Fruit fly (Drosophila melanogaster) whole organism, embryonic: ENCODE measurements around the gene CG34451.

Experiments used
- Atf3 ChIP-seq: fragments of 200-800 bp; sonication (Bioruptor generic); optimal IDR thresholded peaks from 3 replicates; lab custom pipeline; 2016; ENCODE audit warnings: missing biosample characterization, missing genetic modification characterization
- B-H1 ChIP-seq: fragments of 200-800 bp; sonication (Bioruptor generic); IDR thresholded peaks from 3 replicates; pipeline ENCODE4 v1.3.6; 2022; ENCODE audit warnings: missing biosample characterization, missing genetic modification characterization
- BEAF-32 ChIP-seq: fragments of 200-800 bp; sonication (Bioruptor generic); optimal IDR thresholded peaks from 3 replicates; lab custom pipeline; 2017; ENCODE audit warnings: missing biosample characterization, missing genetic modification characterization, mild to moderate bottlenecking, moderate library complexity, missing genetic modification reagents
- Bgb ChIP-seq: fragments of 200-800 bp; sonication (Bioruptor generic); IDR thresholded peaks from 2 replicates; pipeline ENCODE4 v1.3.6; 2022; ENCODE audit warnings: missing biosample characterization, missing genetic modification characterization; ENCODE audit not compliant: partially characterized antibody
- BtbVII ChIP-seq: fragments of 200-800 bp; sonication (Bioruptor generic); optimal IDR thresholded peaks from 3 replicates; lab custom pipeline; 2017; ENCODE audit warnings: missing biosample characterization, mild to moderate bottlenecking, missing genetic modification characterization
- C15 ChIP-seq: fragments of 200-800 bp; sonication (Bioruptor generic); IDR thresholded peaks from 3 replicates; pipeline ENCODE4 v1.3.6; 2022; ENCODE audit warnings: missing biosample characterization, missing genetic modification characterization
- CG10147 ChIP-seq: fragments of 200-800 bp; sonication (Bioruptor generic); optimal IDR thresholded peaks from 2 replicates; lab custom pipeline; 2019; ENCODE audit warnings: missing biosample characterization, mild to moderate bottlenecking, missing genetic modification characterization, moderate library complexity
- CG11247 ChIP-seq: fragments of 200-800 bp; sonication (Bioruptor generic); IDR thresholded peaks from 2 replicates; pipeline ENCODE4 v1.3.6; 2022; ENCODE audit warnings: missing biosample characterization, missing genetic modification characterization
- CG11723 ChIP-seq: fragments of 200-800 bp; sonication (Bioruptor generic); optimal IDR thresholded peaks from 2 replicates; lab custom pipeline; 2017; ENCODE audit warnings: missing biosample characterization, mild to moderate bottlenecking, missing genetic modification characterization
- CG12659 ChIP-seq: fragments of 200-800 bp; sonication (Bioruptor generic); optimal IDR thresholded peaks from 3 replicates; lab custom pipeline; 2017; ENCODE audit warnings: mild to moderate bottlenecking, missing biosample characterization, missing genetic modification reagents, missing genetic modification characterization
- CG14014 ChIP-seq: fragments of 200-800 bp; sonication (Bioruptor generic); IDR thresholded peaks from 2 replicates; pipeline ENCODE4 v1.3.6; 2022; ENCODE audit warnings: missing biosample characterization, missing genetic modification characterization
- CG17359 ChIP-seq: fragments of 200-800 bp; sonication (Bioruptor generic); optimal IDR thresholded peaks from 3 replicates; lab custom pipeline; 2018; ENCODE audit warnings: missing biosample characterization, mild to moderate bottlenecking, missing genetic modification characterization, moderate library complexity
- CG17802 ChIP-seq: fragments of 200-800 bp; sonication (Bioruptor generic); optimal IDR thresholded peaks from 2 replicates; lab custom pipeline; 2018; ENCODE audit warnings: missing biosample characterization, mild to moderate bottlenecking, missing genetic modification characterization, moderate library complexity
- CG2712 ChIP-seq: fragments of 200-800 bp; optimal IDR thresholded peaks from 3 replicates; lab custom pipeline; 2019; ENCODE audit warnings: missing biosample characterization, mild to moderate bottlenecking, missing genetic modification characterization, moderate library complexity
- CG34224 ChIP-seq: fragments of 200-800 bp; sonication (Bioruptor generic); IDR thresholded peaks from 3 replicates; pipeline ENCODE4 v1.3.6; 2022; ENCODE audit warnings: missing biosample characterization, missing genetic modification characterization; ENCODE audit not compliant: partially characterized antibody
- CG3726 ChIP-seq: fragments of 200-800 bp; sonication (Bioruptor generic); IDR thresholded peaks from 3 replicates; pipeline ENCODE4, ENCODE4 v1.3.6; 2022; ENCODE audit warnings: missing biosample characterization, missing genetic modification characterization
- CG3847 ChIP-seq: fragments of 200-800 bp; sonication (Bioruptor generic); IDR thresholded peaks from 2 replicates; pipeline ENCODE4 v1.3.6; 2022; ENCODE audit warnings: missing biosample characterization, missing genetic modification characterization
- CG3995 ChIP-seq: fragments of 200-800 bp; sonication (Bioruptor generic); optimal IDR thresholded peaks from 3 replicates; lab custom pipeline; 2016; ENCODE audit warnings: missing biosample characterization, missing genetic modification characterization
- CG5180 ChIP-seq: fragments of 200-800 bp; sonication (Bioruptor generic); optimal IDR thresholded peaks from 3 replicates; lab custom pipeline; 2017; ENCODE audit warnings: missing biosample characterization, missing genetic modification characterization, mild to moderate bottlenecking, moderate library complexity, missing genetic modification reagents
- CG6689 ChIP-seq: fragments of 200-800 bp; sonication (Bioruptor generic); IDR thresholded peaks from 2 replicates; pipeline ENCODE4 v1.3.6; 2022; ENCODE audit warnings: missing biosample characterization, missing genetic modification characterization
- CG6854 ChIP-seq: fragments of 200-800 bp; sonication (Bioruptor generic); optimal IDR thresholded peaks from 3 replicates; lab custom pipeline; 2017; ENCODE audit warnings: missing biosample characterization, mild to moderate bottlenecking, missing genetic modification characterization
- CG7963 ChIP-seq: fragments of 200-800 bp; sonication (Bioruptor generic); IDR thresholded peaks from 3 replicates; pipeline ENCODE4 v1.3.6; 2022; ENCODE audit warnings: missing biosample characterization, missing genetic modification characterization; ENCODE audit not compliant: partially characterized antibody
- CG8944 ChIP-seq: fragments of 200-800 bp; sonication (Bioruptor generic); optimal IDR thresholded peaks from 3 replicates; lab custom pipeline; 2016; ENCODE audit warnings: missing biosample characterization, missing genetic modification characterization
- CG9215 ChIP-seq: fragments of 200-800 bp; sonication (Bioruptor generic); IDR thresholded peaks from 2 replicates; pipeline ENCODE4 v1.3.6; 2022; ENCODE audit warnings: missing biosample characterization, missing genetic modification characterization
- Chrac-16 ChIP-seq: fragments of 200-800 bp; sonication (Bioruptor generic); optimal IDR thresholded peaks from 3 replicates; lab custom pipeline; 2016; ENCODE audit warnings: missing biosample characterization, missing genetic modification characterization
- Dbx ChIP-seq: fragments of 200-800 bp; sonication (Bioruptor generic); IDR thresholded peaks from 3 replicates; pipeline ENCODE4 v1.3.6; 2022; ENCODE audit warnings: missing biosample characterization, missing genetic modification characterization
- H2.0 ChIP-seq: fragments of 200-800 bp; sonication (Bioruptor generic); IDR thresholded peaks from 2 replicates; pipeline ENCODE4 v1.3.6; 2022; ENCODE audit warnings: missing biosample characterization, missing genetic modification characterization
- HLHmδ ChIP-seq: fragments of 200-800 bp; sonication (Bioruptor generic); optimal IDR thresholded peaks from 2 replicates; lab custom pipeline; 2018; ENCODE audit warnings: missing biosample characterization, mild to moderate bottlenecking, missing genetic modification characterization, moderate library complexity
- NC2α ChIP-seq: fragments of 200-800 bp; sonication (Bioruptor generic); optimal IDR thresholded peaks from 2 replicates; lab custom pipeline; 2016; ENCODE audit warnings: missing biosample characterization, missing genetic modification characterization
- Scr ChIP-seq: fragments of 200-800 bp; sonication (Bioruptor generic); IDR thresholded peaks from 2 replicates; pipeline ENCODE4 v1.3.6; 2022; ENCODE audit warnings: missing biosample characterization, missing genetic modification characterization; ENCODE audit not compliant: partially characterized antibody
- Ssrp ChIP-seq: fragments of 200-800 bp; sonication (Bioruptor generic); optimal IDR thresholded peaks from 2 replicates; lab custom pipeline; 2018; ENCODE audit warnings: missing biosample characterization, mild to moderate bottlenecking, missing genetic modification characterization, moderate library complexity
- Taf1 ChIP-seq: fragments of 200-800 bp; sonication (Bioruptor generic); IDR thresholded peaks from 2 replicates; pipeline ENCODE4 v1.3.6; 2022; ENCODE audit warnings: missing biosample characterization, missing genetic modification characterization
- chn ChIP-seq: fragments of 200-800 bp; sonication (Bioruptor generic); optimal IDR thresholded peaks from 2 replicates; lab custom pipeline; 2016; ENCODE audit warnings: missing biosample characterization, missing genetic modification characterization
- croc ChIP-seq: fragments of 200-800 bp; sonication (Bioruptor generic); conservative IDR thresholded peaks from 3 replicates; pipeline ENCODE4 v1.3.6; 2022; ENCODE audit warnings: missing biosample characterization, missing genetic modification characterization
- dati ChIP-seq: fragments of 200-800 bp; sonication (Bioruptor generic); IDR thresholded peaks from 2 replicates; pipeline ENCODE4 v1.3.6; 2022; ENCODE audit warnings: missing biosample characterization, missing genetic modification characterization
- dmrt99B ChIP-seq: fragments of 200-800 bp; sonication (Bioruptor generic); optimal IDR thresholded peaks from 2 replicates; lab custom pipeline; 2018; ENCODE audit warnings: missing biosample characterization, mild to moderate bottlenecking, missing genetic modification characterization, moderate library complexity
- eve ChIP-seq, 2 experiments: fragments of >200 bp; optimal IDR thresholded peaks; 2 replicates each; lab custom pipeline; 2017; ENCODE audit warnings: missing biosample characterization in 2 of 2, missing genetic modification characterization in 2 of 2
- gem ChIP-seq: fragments of 200-800 bp; sonication (Bioruptor generic); optimal IDR thresholded peaks from 2 replicates; lab custom pipeline; 2019; ENCODE audit warnings: missing biosample characterization, mild to moderate bottlenecking, missing genetic modification characterization, moderate library complexity
- gfzf ChIP-seq: fragments of 200-800 bp; sonication (Bioruptor generic); optimal IDR thresholded peaks from 2 replicates; lab custom pipeline; 2016; ENCODE audit warnings: missing biosample characterization, mild to moderate bottlenecking, missing genetic modification characterization, moderate library complexity
- hkb ChIP-seq, 2 experiments: fragments of 200-800 bp in 1 of 2; fragments of >200 bp in 1 of 2; sonication (Bioruptor generic) in 1 of 2; IDR thresholded peaks in 1 of 2; optimal IDR thresholded peaks in 1 of 2; 2 replicates each; pipeline versions ENCODE4 v1.3.6 to Lab custom; 2017 to 2022; ENCODE audit warnings: missing biosample characterization in 1 of 2, missing genetic modification characterization in 1 of 2
- insv ChIP-seq, 2 experiments: fragments of 200-800 bp; sonication (Bioruptor generic); optimal IDR thresholded peaks; 3 replicates each; lab custom pipeline; 2016 to 2018; ENCODE audit warnings: missing biosample characterization in 2 of 2, missing genetic modification characterization in 2 of 2
- ken ChIP-seq: fragments of 200-800 bp; sonication (Bioruptor generic); IDR thresholded peaks from 3 replicates; pipeline ENCODE4 v1.3.6; 2022; ENCODE audit warnings: missing biosample characterization, missing genetic modification characterization
- pita ChIP-seq: fragments of 200-800 bp; sonication (Bioruptor generic); optimal IDR thresholded peaks from 2 replicates; lab custom pipeline; 2017; ENCODE audit warnings: missing biosample characterization, mild to moderate bottlenecking, missing genetic modification characterization
- run ChIP-seq: fragments of 200-800 bp; sonication (Bioruptor generic); optimal IDR thresholded peaks from 3 replicates; lab custom pipeline; 2018; ENCODE audit warnings: missing biosample characterization, mild to moderate bottlenecking, missing genetic modification characterization
- sd ChIP-seq: fragments of 200-800 bp; sonication (Bioruptor generic); optimal IDR thresholded peaks from 3 replicates; lab custom pipeline; 2018; ENCODE audit warnings: missing biosample characterization, mild to moderate bottlenecking, missing genetic modification characterization, moderate library complexity
- stc ChIP-seq: fragments of 200-800 bp; sonication (Bioruptor generic); IDR thresholded peaks from 2 replicates; pipeline ENCODE4 v1.3.6; 2022; ENCODE audit warnings: missing biosample characterization, missing genetic modification characterization
- tap ChIP-seq: fragments of 200-800 bp; optimal IDR thresholded peaks from 3 replicates; lab custom pipeline; 2019; ENCODE audit warnings: missing biosample characterization, mild to moderate bottlenecking, missing genetic modification characterization, moderate library complexity
- tin ChIP-seq: fragments of 200-800 bp; sonication (Bioruptor generic); optimal IDR thresholded peaks from 3 replicates; lab custom pipeline; 2016; ENCODE audit warnings: missing biosample characterization, missing genetic modification characterization
- usp ChIP-seq: fragments of >200 bp; optimal IDR thresholded peaks from 2 replicates; lab custom pipeline; 2017; ENCODE audit warnings: missing biosample characterization, missing genetic modification characterization
- vvl ChIP-seq: fragments of 200-800 bp; sonication (Bioruptor generic); IDR thresholded peaks from 2 replicates; pipeline ENCODE4 v1.3.6; 2022; ENCODE audit warnings: missing biosample characterization, missing genetic modification characterization
- yki ChIP-seq: fragments of >200 bp; optimal IDR thresholded peaks from 3 replicates; lab custom pipeline; 2018

The CG34451 gene

dm6 chr3L:15675111-15675510 lies 16.8 kb downstream of the CG34451 start (continued):
- no peak for TF ChIP-seq HLHmδ (GFP tag; lab: Kevin White, UChicago)
- TF ChIP-seq CG3726 (GFP tag; lab: Robert Waterston, UW) = no peak
- no peak for TF ChIP-seq run
- no peak for TF ChIP-seq CG14014 (GFP tag; lab: Robert Waterston, UW)
- peak; percentile 44 for TF ChIP-seq CG11723 (GFP tag; lab: Kevin White, UChicago)
- peak; percentile 92 for TF ChIP-seq CG2712 (tag; lab: Kevin White, UChicago)
- TF ChIP-seq Taf1 (GFP tag; lab: Robert Waterston, UW) = no peak
- TF ChIP-seq insv (GFP tag; optimal IDR thresholded peaks at IDR 0.05; lab: Kevin White, UChicago) = no peak
- no peak for TF ChIP-seq CG34224 (GFP tag; lab: Robert Waterston, UW)
- no peak for TF ChIP-seq Bgb (GFP tag; lab: Robert Waterston, UW)
- TF ChIP-seq Chrac-16 (GFP tag; lab: Kevin White, UChicago) = peak; percentile 74
- peak; percentile 30; the same call in 1 of the 2 replicates for TF ChIP-seq H2.0
- TF ChIP-seq CG8944 = peak; percentile 42
- no peak for TF ChIP-seq sd (tag; lab: Kevin White, UChicago)
- no peak for TF ChIP-seq CG3995 (GFP tag; lab: Kevin White, UChicago)
- no peak for TF ChIP-seq CG7963 (GFP tag; lab: Robert Waterston, UW)
- no peak for TF ChIP-seq BEAF-32 (GFP tag; lab: Kevin White, UChicago)
- peak; percentile 28 for TF ChIP-seq NC2α
- TF ChIP-seq CG6689 = peak; percentile 73
- TF ChIP-seq Atf3 (GFP tag; lab: Kevin White, UChicago) = peak; percentile 78
- TF ChIP-seq CG10147 (GFP tag; lab: Kevin White, UChicago) = no peak
- no peak for TF ChIP-seq stc (GFP tag; lab: Robert Waterston, UW)
- TF ChIP-seq vvl (GFP tag; lab: Robert Waterston, UW) = peak; percentile 84
- TF ChIP-seq ken (GFP tag; lab: Robert Waterston, UW) = no peak
- peak; percentile 56 for TF ChIP-seq dmrt99B (tag; lab: Kevin White, UChicago)
- TF ChIP-seq gfzf (GFP tag; lab: Kevin White, UChicago) = no peak
- TF ChIP-seq B-H1 (GFP tag; lab: Robert Waterston, UW) = no peak
- no peak for TF ChIP-seq Dbx (GFP tag; lab: Robert Waterston, UW)
- TF ChIP-seq chn (GFP tag; lab: Kevin White, UChicago) = peak; percentile 78
- no peak for TF ChIP-seq C15
- no peak for TF ChIP-seq BtbVII (GFP tag; lab: Kevin White, UChicago)
- TF ChIP-seq hkb (optimal IDR thresholded peaks at IDR 0.05; lab: Kevin White, UChicago) = no peak
- peak; percentile 51 for TF ChIP-seq hkb (GFP tag; IDR thresholded peaks at IDR 0.05; lab: Robert Waterston, UW)
- peak in 1 of 2 experiments; percentile 52 for TF ChIP-seq eve (GFP tag; optimal IDR thresholded peaks at IDR 0.05; lab: Kevin White, UChicago)
- no peak for TF ChIP-seq yki (lab: Kevin White, UChicago)
- no peak for TF ChIP-seq CG6854 (GFP tag; lab: Kevin White, UChicago)
- peak; percentile 13 for TF ChIP-seq CG5180 (GFP tag; lab: Kevin White, UChicago)
- TF ChIP-seq gem (tag; lab: Kevin White, UChicago) = peak; percentile 87
- TF ChIP-seq dati = 0 out of 2 replicates have a peak, but pooled peaks have one; percentile 32
- TF ChIP-seq CG9215 (GFP tag; lab: Robert Waterston, UW) = 0 out of 2 replicates have a peak, but pooled peaks have one; percentile 13
- peak; percentile 78 for TF ChIP-seq tin
- TF ChIP-seq usp (GFP tag; lab: Kevin White, UChicago) = no peak
- TF ChIP-seq CG11247 (GFP tag; lab: Robert Waterston, UW) = no peak
- TF ChIP-seq CG17359 (tag; lab: Kevin White, UChicago) = peak; percentile 52
- TF ChIP-seq Scr = no peak
- TF ChIP-seq CG3847 = no peak
- peak; percentile 39 for TF ChIP-seq tap
- peak; percentile 72 for TF ChIP-seq croc
- TF ChIP-seq CG12659 = peak; percentile 25
- peak; percentile 52 for TF ChIP-seq CG17802
- TF ChIP-seq Ssrp (tag; lab: Kevin White, UChicago) = peak; percentile 78
- no peak for TF ChIP-seq pita (GFP tag; lab: Kevin White, UChicago)
